Worm (Caenorhabditis elegans): ENCODE measurements around the gene F47D12.6.

ce11 chrIII:6254737-6255136, 32.4 kb downstream of the F47D12.6 start, which contains the start of gene srg-8:
- no peak for TF ChIP-seq ztf-11 (tag; optimal IDR thresholded peaks at IDR 0.05)
- no peak for TF ChIP-seq mdl-1 (tag; optimal IDR thresholded peaks at IDR 0.05)
- no peak for TF ChIP-seq fkh-10 (GFP tag; optimal IDR thresholded peaks at IDR 0.05)
- TF ChIP-seq nhr-23 (tag; optimal IDR thresholded peaks at IDR 0.05), result no peak
- no peak for TF ChIP-seq elt-2 (tag; optimal IDR thresholded peaks at IDR 0.05)
- no peak for TF ChIP-seq egl-5 (tag; optimal IDR thresholded peaks at IDR 0.05)
- no peak for TF ChIP-seq nhr-76 (tag; optimal IDR thresholded peaks at IDR 0.05)
- no peak for TF ChIP-seq nhr-77 (tag; optimal IDR thresholded peaks at IDR 0.05)
- TF ChIP-seq ceh-82 (tag; optimal IDR thresholded peaks at IDR 0.05), result no peak
- TF ChIP-seq tbx-2 (tag; optimal IDR thresholded peaks at IDR 0.05), result no peak
- no peak for TF ChIP-seq unc-39 (tag; optimal IDR thresholded peaks at IDR 0.05)
- TF ChIP-seq nhr-12 (tag; optimal IDR thresholded peaks at IDR 0.05), result no peak
